Fruit fly (Drosophila melanogaster): ENCODE data around the gene SLC5A11.

DNA sequence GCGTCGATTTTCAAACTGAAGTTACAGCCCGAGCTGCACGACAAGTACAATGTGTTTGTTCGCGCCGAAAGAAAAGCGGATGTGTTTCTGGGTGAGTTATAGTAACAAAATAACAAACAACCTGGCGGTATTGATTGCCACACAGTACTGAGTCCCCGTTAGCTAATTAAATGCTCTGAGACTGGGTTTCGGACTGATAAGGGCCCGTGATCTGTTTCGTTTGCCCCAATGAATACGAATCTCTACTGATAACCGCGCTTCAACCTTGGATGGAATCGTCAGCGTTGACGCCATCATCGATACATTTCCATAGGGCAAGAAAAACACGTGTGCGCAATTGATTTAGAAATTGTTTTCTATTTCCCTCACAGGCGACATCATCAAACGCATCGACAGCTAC is 47.8 kb downstream of the SLC5A11 start:
- TF ChIP-seq psq (optimal IDR thresholded peaks at IDR 0.05) = no peak
- no peak for TF ChIP-seq CG8478 (optimal IDR thresholded peaks at IDR 0.05)
- no peak for TF ChIP-seq pan (optimal IDR thresholded peaks at IDR 0.05)
- no peak for TF ChIP-seq usp (GFP tag; optimal IDR thresholded peaks at IDR 0.05)
- TF ChIP-seq EcR (GFP tag; optimal IDR thresholded peaks at IDR 0.05) = no peak
